Worm (Caenorhabditis elegans) whole organism, L2 larva: ENCODE results near the gene Y43C5A.7.

ENCODE experiments used
- C34F6.9 ChIP-seq: fragments of 150-350 bp; optimal IDR thresholded peaks from 2 replicates; lab custom pipeline; 2014; ENCODE audit warnings: missing biosample characterization, missing genetic modification characterization
- F13H6.1 ChIP-seq: sonication (generic microtip); optimal IDR thresholded peaks from 2 replicates; lab custom pipeline; 2016; ENCODE audit warnings: missing genetic modification characterization, missing compliant biosample characterization
- R02D3.7 ChIP-seq: fragments of 150-350 bp; optimal IDR thresholded peaks from 2 replicates; lab custom pipeline; 2014; ENCODE audit warnings: missing biosample characterization, missing genetic modification characterization
- ZK546.5 ChIP-seq: sonication (generic microtip); optimal IDR thresholded peaks from 2 replicates; lab custom pipeline; 2017; ENCODE audit warnings: missing biosample characterization, missing genetic modification characterization
- aly-2 ChIP-seq: fragments of 150-350 bp; optimal IDR thresholded peaks from 2 replicates; lab custom pipeline; 2014; ENCODE audit warnings: missing biosample characterization, missing genetic modification characterization
- dmd-4 ChIP-seq: sonication (generic microtip); optimal IDR thresholded peaks from 2 replicates; lab custom pipeline; 2017; ENCODE audit warnings: missing biosample characterization, missing genetic modification characterization
- elt-3 ChIP-seq: sonication (generic microtip); optimal IDR thresholded peaks from 2 replicates; lab custom pipeline; 2017; ENCODE audit warnings: missing biosample characterization, missing genetic modification characterization
- lin-39 ChIP-seq: fragments of 150-350 bp; optimal IDR thresholded peaks from 2 replicates; lab custom pipeline; 2014; ENCODE audit warnings: missing biosample characterization, missing genetic modification reagents, missing genetic modification characterization
- lsy-2 ChIP-seq, 2 experiments: fragments of 150-350 bp in 1 of 2; sonication (generic microtip) in 1 of 2; optimal IDR thresholded peaks; 2 replicates each; lab custom pipeline; 2014 to 2017; ENCODE audit warnings: missing biosample characterization in 2 of 2, missing genetic modification characterization in 2 of 2
- mdl-1 ChIP-seq, 2 experiments: fragments of 150-350 bp in 1 of 2; sonication (generic microtip) in 1 of 2; optimal IDR thresholded peaks; 2 replicates each; lab custom pipeline; 2017; ENCODE audit warnings: missing biosample characterization in 2 of 2, missing genetic modification characterization in 2 of 2
- nhr-12 ChIP-seq: fragments of 150-350 bp; optimal IDR thresholded peaks from 2 replicates; lab custom pipeline; 2014; ENCODE audit warnings: missing biosample characterization, missing genetic modification characterization
- nhr-237 ChIP-seq: fragments of 150-350 bp; optimal IDR thresholded peaks from 2 replicates; lab custom pipeline; 2014; ENCODE audit warnings: missing biosample characterization, missing genetic modification characterization
- zag-1 ChIP-seq: fragments of 150-350 bp; optimal IDR thresholded peaks from 2 replicates; lab custom pipeline; 2014; ENCODE audit warnings: missing biosample characterization, missing genetic modification characterization

- TF ChIP-seq nhr-12 (tag; lab: Kevin White, UChicago) (no peak), elt-3 (no peak), ZK546.5 (tag; lab: Kevin White, UChicago) (no peak), lsy-2 (tag; optimal IDR thresholded peaks at IDR 0.05; lab: Kevin White, UChicago) (no peak), lin-39 (tag; lab: Kevin White, UChicago) (no peak), F13H6.1 (no peak), mdl-1 (tag; optimal IDR thresholded peaks at IDR 0.05; lab: Kevin White, UChicago) (no peak), C34F6.9 (tag; lab: Kevin White, UChicago) (no peak), dmd-4 (tag; lab: Kevin White, UChicago) (no peak), aly-2 (tag; lab: Kevin White, UChicago) (no peak), R02D3.7 (tag; lab: Kevin White, UChicago) (no peak), nhr-237 (tag; lab: Kevin White, UChicago) (no peak), zag-1 (tag; lab: Kevin White, UChicago) (no peak)
Measured at ce11 chrIV:10251764-10252163, 25.3 kb upstream of the Y43C5A.7 start.
